In the genomic region with DNA sequence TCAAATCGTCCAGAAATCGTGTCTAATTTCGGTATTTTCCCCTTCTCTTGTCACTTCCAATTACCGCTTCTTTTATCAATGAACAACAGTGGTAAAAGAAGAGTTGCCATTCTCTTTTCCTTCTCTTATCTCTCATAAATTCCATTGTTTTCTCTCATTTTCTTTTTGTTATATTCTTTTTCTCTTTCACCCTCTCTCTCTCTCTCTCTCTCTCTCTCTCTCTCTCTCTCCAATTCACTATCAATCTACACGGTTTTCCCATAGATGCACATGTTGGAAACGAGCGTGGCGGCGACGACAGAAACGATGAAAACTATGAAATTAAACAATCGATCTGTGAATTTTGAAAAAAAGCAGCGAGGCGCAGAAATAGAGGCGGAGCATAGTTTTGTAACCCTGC, we compare ENCODE assay signal across 5 worm cellular contexts.
TF ChIP-seq lines count a peak whose summit lies in the region.

No protein-coding gene starts in this region.

TF ChIP-seq in whole organism, L1 larva, 84 proteins besides CTCF, POLR2A, EP300 and RAD21 (continued from another document and continues in another):
- TF ChIP-seq xbp-1 (tag; optimal IDR thresholded peaks at IDR 0.05; lab: Kevin White, UChicago) (no peak), efl-3 (GFP tag; optimal IDR thresholded peaks at IDR 0.05; lab: Kevin White, UChicago) (no peak), tlp-1 (tag; optimal IDR thresholded peaks at IDR 0.05; lab: Kevin White, UChicago) (no peak), blmp-1 (tag; optimal IDR thresholded peaks at IDR 0.05; lab: Kevin White, UChicago) (peak; percentile 65), vab-15 (tag; optimal IDR thresholded peaks at IDR 0.05; lab: Kevin White, UChicago) (no peak), mdl-1 (tag; optimal IDR thresholded peaks at IDR 0.05; lab: Kevin White, UChicago) (no peak), sup-37 (GFP tag; optimal IDR thresholded peaks at IDR 0.05; lab: Kevin White, UChicago) (no peak), lir-3 (tag; optimal IDR thresholded peaks at IDR 0.05; lab: Kevin White, UChicago; ENCODE audit: poor library complexity) (no peak), dpl-1 (GFP tag; optimal IDR thresholded peaks at IDR 0.05; lab: Kevin White, UChicago) (no peak), fkh-10 (GFP tag; optimal IDR thresholded peaks at IDR 0.05; lab: Kevin White, UChicago) (no peak), lsy-2 (tag; optimal IDR thresholded peaks at IDR 0.05; lab: Kevin White, UChicago) (peak; percentile 38 to 40), hlh-4 (tag; optimal IDR thresholded peaks at IDR 0.05; lab: Kevin White, UChicago) (no peak), hlh-17 (GFP tag; optimal IDR thresholded peaks at IDR 0.05; lab: Kevin White, UChicago; ENCODE audit: borderline replicate concordance) (no peak), lin-15B (tag; optimal IDR thresholded peaks at IDR 0.05; lab: Kevin White, UChicago) (no peak), sox-4 (tag; optimal IDR thresholded peaks at IDR 0.05; lab: Kevin White, UChicago) (no peak), C04F5.9 (tag; optimal IDR thresholded peaks at IDR 0.05; lab: Kevin White, UChicago) (no peak), nhr-85 (tag; lab: Kevin White, UChicago) (no peak), F16B12.6 (tag; optimal IDR thresholded peaks at IDR 0.05; lab: Kevin White, UChicago) (no peak), unc-30 (tag; optimal IDR thresholded peaks at IDR 0.05; lab: Kevin White, UChicago) (no peak), lin-35 (GFP tag; optimal IDR thresholded peaks at IDR 0.05; lab: Kevin White, UChicago) (peak in 1 of 2 experiments; percentile 66), C16A3.4 (tag; optimal IDR thresholded peaks at IDR 0.05; lab: Kevin White, UChicago) (no peak), skn-1 (tag; optimal IDR thresholded peaks at IDR 0.05; lab: Kevin White, UChicago) (no peak), nhr-20 (tag; optimal IDR thresholded peaks at IDR 0.05; lab: Kevin White, UChicago) (peak; percentile 57), efl-1 (optimal IDR thresholded peaks at IDR 0.05; lab: Kevin White, UChicago) (peak; percentile 12 to 22), efl-1 (GFP tag; optimal IDR thresholded peaks at IDR 0.05 in 1 of 2; lab: Kevin White, UChicago) (peak in 1 of 2 experiments; percentile 83), fkh-8 (tag; optimal IDR thresholded peaks at IDR 0.05; lab: Kevin White, UChicago) (no peak)

TF ChIP-seq in whole organism, L2 larva, 48 proteins besides CTCF, POLR2A, EP300 and RAD21 (continued from another document):
- peak; percentile 17 for TF ChIP-seq F13H6.1 (tag; optimal IDR thresholded peaks at IDR 0.05; lab: Kevin White, UChicago)
- TF ChIP-seq mdl-1 (tag; optimal IDR thresholded peaks at IDR 0.05; lab: Kevin White, UChicago), result no peak
- TF ChIP-seq egl-27 (tag; optimal IDR thresholded peaks at IDR 0.05; lab: Kevin White, UChicago), result peak; percentile 39
- peak; percentile 18 for TF ChIP-seq fos-1 (tag; optimal IDR thresholded peaks at IDR 0.05; lab: Kevin White, UChicago)
- no peak for TF ChIP-seq Y55F3AM.14 (GFP tag; optimal IDR thresholded peaks at IDR 0.05; lab: Kevin White, UChicago)
- peak; percentile 53 for TF ChIP-seq sma-9 (GFP tag; optimal IDR thresholded peaks at IDR 0.05; lab: Kevin White, UChicago)
- no peak for TF ChIP-seq sma-9 (tag; optimal IDR thresholded peaks at IDR 0.05; lab: Kevin White, UChicago)
- TF ChIP-seq ZK546.5 (tag; optimal IDR thresholded peaks at IDR 0.05; lab: Kevin White, UChicago), result no peak
- TF ChIP-seq nhr-25 (tag; optimal IDR thresholded peaks at IDR 0.05; lab: Kevin White, UChicago), result peak; percentile 31

TF ChIP-seq in whole organism, L3 larva, 47 proteins besides CTCF, POLR2A, EP300 and RAD21 (continued from another document and continues in another):
- TF ChIP-seq aly-2 (tag; optimal IDR thresholded peaks at IDR 0.05; lab: Kevin White, UChicago) (no peak), nhr-28 (tag; optimal IDR thresholded peaks at IDR 0.05; lab: Kevin White, UChicago) (no peak), pqm-1 (tag; optimal IDR thresholded peaks at IDR 0.05; lab: Kevin White, UChicago) (peak; percentile 77), nhr-237 (tag; optimal IDR thresholded peaks at IDR 0.05; lab: Kevin White, UChicago) (no peak), mdl-1 (tag; optimal IDR thresholded peaks at IDR 0.05; lab: Kevin White, UChicago) (peak; percentile 17), ceh-82 (tag; optimal IDR thresholded peaks at IDR 0.05; lab: Kevin White, UChicago) (no peak), nhr-23 (tag; optimal IDR thresholded peaks at IDR 0.05; lab: Kevin White, UChicago) (peak; percentile 13), nhr-12 (tag; optimal IDR thresholded peaks at IDR 0.05; lab: Kevin White, UChicago) (no peak), tbx-2 (tag; optimal IDR thresholded peaks at IDR 0.05; lab: Kevin White, UChicago) (no peak), jun-1 (tag; optimal IDR thresholded peaks at IDR 0.05; lab: Kevin White, UChicago) (no peak), nhr-76 (tag; optimal IDR thresholded peaks at IDR 0.05; lab: Kevin White, UChicago) (no peak), ama-1 (optimal IDR thresholded peaks at IDR 0.05; lab: Kevin White, UChicago) (no peak), zag-1 (tag; optimal IDR thresholded peaks at IDR 0.05; lab: Kevin White, UChicago) (no peak), daf-12 (tag; optimal IDR thresholded peaks at IDR 0.05; lab: Kevin White, UChicago) (no peak), sea-2 (GFP tag; optimal IDR thresholded peaks at IDR 0.05; lab: Kevin White, UChicago) (no peak), ceh-9 (tag; optimal IDR thresholded peaks at IDR 0.05; lab: Kevin White, UChicago) (no peak), ceh-28 (tag; optimal IDR thresholded peaks at IDR 0.05; lab: Kevin White, UChicago) (no peak), mml-1 (tag; optimal IDR thresholded peaks at IDR 0.05; lab: Kevin White, UChicago) (no peak), unc-62 (GFP tag; optimal IDR thresholded peaks at IDR 0.05; lab: Kevin White, UChicago) (no peak), ceh-16 (tag; optimal IDR thresholded peaks at IDR 0.05; lab: Kevin White, UChicago) (no peak), R02D3.7 (tag; optimal IDR thresholded peaks at IDR 0.05; lab: Kevin White, UChicago) (no peak), fos-1 (tag; optimal IDR thresholded peaks at IDR 0.05; lab: Kevin White, UChicago) (no peak), fkh-2 (tag; optimal IDR thresholded peaks at IDR 0.05; lab: Kevin White, UChicago) (no peak), lin-39 (tag; optimal IDR thresholded peaks at IDR 0.05; lab: Kevin White, UChicago) (no peak), lin-15B (tag; optimal IDR thresholded peaks at IDR 0.05; lab: Kevin White, UChicago) (no peak), nfya-1 (tag; optimal IDR thresholded peaks at IDR 0.05; lab: Kevin White, UChicago; ENCODE audit: insufficient read depth) (peak; percentile 23), elt-3 (tag; optimal IDR thresholded peaks at IDR 0.05; lab: Kevin White, UChicago) (no peak), nhr-43 (tag; optimal IDR thresholded peaks at IDR 0.05; lab: Kevin White, UChicago; ENCODE audit: poor library complexity, severe bottlenecking) (no peak), hmg-11 (tag; optimal IDR thresholded peaks at IDR 0.05; lab: Kevin White, UChicago) (no peak), nhr-67 (tag; optimal IDR thresholded peaks at IDR 0.05; lab: Kevin White, UChicago) (no peak), ztf-4 (tag; optimal IDR thresholded peaks at IDR 0.05; lab: Kevin White, UChicago) (no peak), eor-1 (tag; optimal IDR thresholded peaks at IDR 0.05; lab: Kevin White, UChicago) (no peak), pha-4 (tag; optimal IDR thresholded peaks at IDR 0.05; lab: Kevin White, UChicago) (peak; percentile 65), ZK546.5 (tag; optimal IDR thresholded peaks at IDR 0.05; lab: Kevin White, UChicago) (no peak)

TF ChIP-seq in whole organism, L4 larva, 104 proteins besides CTCF, POLR2A, EP300 and RAD21 (continued from another document and continues in another):
- TF ChIP-seq nhr-42 (GFP tag; IDR thresholded peaks at IDR 0.05; lab: Robert Waterston, UW) (no peak), saeg-2 (GFP tag; IDR thresholded peaks at IDR 0.05; lab: Robert Waterston, UW) (no peak), aly-2 (tag; optimal IDR thresholded peaks at IDR 0.05; lab: Kevin White, UChicago) (no peak), ceh-20 (GFP tag; IDR thresholded peaks at IDR 0.05; lab: Robert Waterston, UW) (no peak), hmg-1.1 (GFP tag; IDR thresholded peaks at IDR 0.05; lab: Robert Waterston, UW) (peak; percentile 36), nhr-25 (tag; optimal IDR thresholded peaks at IDR 0.05; lab: Kevin White, UChicago; ENCODE audit: borderline replicate concordance, insufficient read depth) (no peak), ceh-62 (tag; optimal IDR thresholded peaks at IDR 0.05; lab: Kevin White, UChicago) (no peak), F49E8.2 (tag; optimal IDR thresholded peaks at IDR 0.05; lab: Kevin White, UChicago; ENCODE audit: borderline replicate concordance) (no peak), snpc-4 (tag; optimal IDR thresholded peaks at IDR 0.05; lab: Kevin White, UChicago) (no peak), F26F4.8 (GFP tag; conservative IDR thresholded peaks at IDR 0.05; lab: Robert Waterston, UW) (no peak), lsy-2 (tag; optimal IDR thresholded peaks at IDR 0.05; lab: Kevin White, UChicago) (no peak), nhr-28 (tag; optimal IDR thresholded peaks at IDR 0.05; lab: Kevin White, UChicago) (peak; percentile 51), mdl-1 (tag; optimal IDR thresholded peaks at IDR 0.05; lab: Kevin White, UChicago) (peak in 1 of 2 experiments; percentile 69), zfp-3 (GFP tag; conservative IDR thresholded peaks at IDR 0.05; lab: Robert Waterston, UW) (no peak), snpc-1.2 (GFP tag; IDR thresholded peaks at IDR 0.05; lab: Robert Waterston, UW) (no peak), nhr-6 (tag; optimal IDR thresholded peaks at IDR 0.05; lab: Kevin White, UChicago) (no peak), duxl-1 (tag; optimal IDR thresholded peaks at IDR 0.05; lab: Kevin White, UChicago; ENCODE audit: poor library complexity) (peak; percentile 1), lin-13 (GFP tag; optimal IDR thresholded peaks at IDR 0.05; lab: Kevin White, UChicago) (no peak), pqm-1 (tag; optimal IDR thresholded peaks at IDR 0.05; lab: Kevin White, UChicago) (peak; percentile 46), lim-7 (GFP tag; IDR thresholded peaks at IDR 0.05; lab: Robert Waterston, UW) (no peak), dmd-6 (GFP tag; IDR thresholded peaks at IDR 0.05; lab: Robert Waterston, UW) (peak; percentile 40), mxl-3 (GFP tag; optimal IDR thresholded peaks at IDR 0.05; lab: Kevin White, UChicago) (peak; percentile 79), ceh-44 (GFP tag; IDR thresholded peaks at IDR 0.05; lab: Robert Waterston, UW) (no peak), lin-1 (GFP tag; IDR thresholded peaks at IDR 0.05; lab: Robert Waterston, UW) (0 out of 2 replicates have a peak, but pooled peaks have one; percentile 19), jun-1 (tag; optimal IDR thresholded peaks at IDR 0.05; lab: Kevin White, UChicago) (no peak), aha-1 (tag; lab: Kevin White, UChicago) (peak; percentile 43), fos-1 (tag; optimal IDR thresholded peaks at IDR 0.05; lab: Kevin White, UChicago) (no peak), gei-8 (GFP tag; optimal IDR thresholded peaks at IDR 0.05; lab: Kevin White, UChicago) (no peak), Y105C5A.15 (GFP tag; IDR thresholded peaks at IDR 0.05; lab: Robert Waterston, UW) (no peak), mep-1 (tag; optimal IDR thresholded peaks at IDR 0.05; lab: Kevin White, UChicago) (peak; percentile 58), Y5F2A.4 (GFP tag; optimal IDR thresholded peaks at IDR 0.05; lab: Kevin White, UChicago) (no peak), set-16 (GFP tag; IDR thresholded peaks at IDR 0.05; lab: Robert Waterston, UW) (no peak), egl-27 (tag; optimal IDR thresholded peaks at IDR 0.05; lab: Kevin White, UChicago) (no peak), lir-3 (tag; optimal IDR thresholded peaks at IDR 0.05; lab: Kevin White, UChicago) (no peak), nhr-48 (tag; optimal IDR thresholded peaks at IDR 0.05; lab: Kevin White, UChicago) (no peak), skn-1 (tag; optimal IDR thresholded peaks at IDR 0.05; lab: Kevin White, UChicago) (no peak)

TF ChIP-seq in whole organism, young adult, 124 proteins besides CTCF, POLR2A, EP300 and RAD21 (continued from another document):
- TF ChIP-seq snpc-4 (GFP tag; optimal IDR thresholded peaks at IDR 0.05; lab: Kevin White, UChicago) (no peak), snpc-4 (tag; optimal IDR thresholded peaks at IDR 0.05; lab: Kevin White, UChicago) (peak in 1 of 4 experiments; percentile 0), aptf-3 (GFP tag; IDR thresholded peaks at IDR 0.05; lab: Robert Waterston, UW) (no peak), ama-1 (optimal IDR thresholded peaks at IDR 0.05; lab: Kevin White, UChicago) (peak; percentile 56), ama-1 (GFP tag; optimal IDR thresholded peaks at IDR 0.05; lab: Kevin White, UChicago) (no peak), sea-2 (GFP tag; IDR thresholded peaks at IDR 0.05; lab: Robert Waterston, UW) (no peak), hsf-1 (GFP tag; IDR thresholded peaks at IDR 0.05; lab: Robert Waterston, UW) (no peak), ceh-27 (GFP tag; optimal IDR thresholded peaks at IDR 0.05; lab: Kevin White, UChicago) (no peak), tbp1 (GFP tag; optimal IDR thresholded peaks at IDR 0.05; lab: Kevin White, UChicago) (peak; percentile 30), B0336.3 (GFP tag; IDR thresholded peaks at IDR 0.05; lab: Robert Waterston, UW) (peak; percentile 61; the same call in 1 of the 2 replicates), Y53F4B.3 (GFP tag; IDR thresholded peaks at IDR 0.05; lab: Robert Waterston, UW) (no peak), zim-3 (tag; optimal IDR thresholded peaks at IDR 0.05; lab: Kevin White, UChicago) (no peak), K11D2.4 (GFP tag; IDR thresholded peaks at IDR 0.05; lab: Robert Waterston, UW) (peak; percentile 46; the same call in 1 of the 2 replicates), cebp-2 (GFP tag; IDR thresholded peaks at IDR 0.05; lab: Robert Waterston, UW) (no peak), Y67H2A.10 (GFP tag; conservative IDR thresholded peaks at IDR 0.05; lab: Robert Waterston, UW) (no peak), cebp-1 (GFP tag; IDR thresholded peaks at IDR 0.05; lab: Robert Waterston, UW) (no peak), cebp-1 (tag; optimal IDR thresholded peaks at IDR 0.05; lab: Kevin White, UChicago) (peak; percentile 25), ztf-22 (GFP tag; optimal IDR thresholded peaks at IDR 0.05; lab: Kevin White, UChicago) (no peak), akir-1 (GFP tag; optimal IDR thresholded peaks at IDR 0.05; lab: Kevin White, UChicago) (no peak), F52B5.7 (tag; optimal IDR thresholded peaks at IDR 0.05; lab: Kevin White, UChicago) (no peak), madf-3 (GFP tag; IDR thresholded peaks at IDR 0.05; lab: Robert Waterston, UW) (0 out of 2 replicates have a peak, but pooled peaks have one; percentile 21), mxl-1 (tag; optimal IDR thresholded peaks at IDR 0.05; lab: Kevin White, UChicago) (no peak), rec-8 (tag; optimal IDR thresholded peaks at IDR 0.05; lab: Kevin White, UChicago) (no peak), ztf-3 (GFP tag; optimal IDR thresholded peaks at IDR 0.05; lab: Kevin White, UChicago) (no peak), F57A8.1 (GFP tag; optimal IDR thresholded peaks at IDR 0.05; lab: Kevin White, UChicago) (no peak), xnd-1 (tag; optimal IDR thresholded peaks at IDR 0.05; lab: Kevin White, UChicago) (no peak), lin-26 (GFP tag; IDR thresholded peaks at IDR 0.05; lab: Robert Waterston, UW) (no peak), lin-35 (GFP tag; optimal IDR thresholded peaks at IDR 0.05; lab: Kevin White, UChicago) (no peak), chd-7 (tag; optimal IDR thresholded peaks at IDR 0.05; lab: Kevin White, UChicago) (no peak), attf-5 (GFP tag; optimal IDR thresholded peaks at IDR 0.05; lab: Kevin White, UChicago) (peak; percentile 39), zfh-2 (GFP tag; conservative IDR thresholded peaks at IDR 0.05; lab: Robert Waterston, UW) (no peak; the same call in 1 of the 2 replicates), hmg-1.2 (GFP tag; IDR thresholded peaks at IDR 0.05; lab: Robert Waterston, UW) (peak; percentile 42; the same call in 1 of the 2 replicates)
